Worm (Caenorhabditis elegans) whole organism, L1 larva: ENCODE results near the gene let-765.

ENCODE experiments used
- ceh-63 ChIP-seq: fragments of 200-800 bp; sonication (Bioruptor generic); optimal IDR thresholded peaks from 2 replicates; lab custom pipeline; 2018; ENCODE audit warnings: mild to moderate bottlenecking, missing genetic modification characterization, missing compliant biosample characterization
- fkh-4 ChIP-seq: sonication (generic microtip); optimal IDR thresholded peaks from 2 replicates; lab custom pipeline; 2016; ENCODE audit warnings: missing compliant biosample characterization, missing genetic modification characterization, borderline replicate concordance
- fos-1 ChIP-seq: fragments of 150-350 bp; optimal IDR thresholded peaks from 2 replicates; lab custom pipeline; 2014; ENCODE audit warnings: missing biosample characterization, missing genetic modification characterization
- jun-1 ChIP-seq: fragments of 150-350 bp; optimal IDR thresholded peaks from 2 replicates; lab custom pipeline; 2014; ENCODE audit warnings: missing biosample characterization, missing genetic modification reagents, missing genetic modification characterization
- lin-39 ChIP-seq: fragments of 150-350 bp; optimal IDR thresholded peaks from 2 replicates; lab custom pipeline; 2014; ENCODE audit warnings: missing biosample characterization, missing genetic modification reagents, missing genetic modification characterization
- nhr-11 ChIP-seq: fragments of 150-350 bp; optimal IDR thresholded peaks from 2 replicates; lab custom pipeline; 2014; ENCODE audit warnings: missing biosample characterization, missing genetic modification characterization
- nhr-85 ChIP-seq: sonication (generic microtip); peaks from one replicate; lab custom pipeline; 2016; ENCODE audit warnings: missing genetic modification characterization, inconsistent platforms, missing compliant biosample characterization
- nhr-90 ChIP-seq: sonication (generic microtip); optimal IDR thresholded peaks from 2 replicates; lab custom pipeline; 2016; ENCODE audit warnings: mild to moderate bottlenecking, missing genetic modification characterization, missing compliant biosample characterization; ENCODE audit not compliant: poor library complexity
- pqm-1 ChIP-seq: sonication (generic microtip); optimal IDR thresholded peaks from 3 replicates; lab custom pipeline; 2017; ENCODE audit warnings: missing biosample characterization, missing genetic modification characterization
- skn-1 ChIP-seq: fragments of 150-350 bp; optimal IDR thresholded peaks from 2 replicates; lab custom pipeline; 2014; ENCODE audit warnings: missing biosample characterization, missing genetic modification characterization
- snpc-4 ChIP-seq: fragments of 150-350 bp; optimal IDR thresholded peaks from 2 replicates; lab custom pipeline; 2014; ENCODE audit warnings: missing biosample characterization, missing genetic modification characterization
- tbx-2 ChIP-seq: sonication (generic microtip); optimal IDR thresholded peaks from 2 replicates; lab custom pipeline; 2016; ENCODE audit warnings: missing genetic modification characterization, missing compliant biosample characterization
- zag-1 ChIP-seq: fragments of 150-350 bp; optimal IDR thresholded peaks from 2 replicates; lab custom pipeline; 2014; ENCODE audit warnings: missing biosample characterization, missing genetic modification characterization

DNA sequence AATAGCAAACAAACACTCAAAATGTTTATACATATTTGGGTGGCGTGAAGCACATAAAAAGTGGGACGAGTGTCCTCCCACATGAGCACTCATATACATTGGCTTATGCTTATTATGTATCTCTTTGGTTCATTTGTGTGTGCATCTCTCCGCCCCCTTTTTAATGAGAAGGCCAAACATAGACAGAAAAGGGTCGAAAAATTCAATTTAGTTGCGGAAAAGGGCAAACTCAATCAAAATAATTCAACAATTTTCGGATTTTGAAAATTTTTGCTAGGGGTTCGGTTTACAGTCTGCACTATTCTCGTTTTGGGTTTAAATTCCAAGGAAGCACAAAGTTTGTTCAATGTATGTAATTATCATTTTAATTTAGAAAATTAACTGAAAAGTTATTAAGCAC is 46.6 kb upstream of the let-765 start:
- TF ChIP-seq fkh-4 (tag; lab: Kevin White, UChicago) (no peak), jun-1 (no peak), nhr-11 (tag; lab: Kevin White, UChicago) (no peak), lin-39 (no peak), zag-1 (tag; lab: Kevin White, UChicago) (no peak), nhr-90 (tag; lab: Kevin White, UChicago) (no peak), skn-1 (tag; lab: Kevin White, UChicago) (no peak), fos-1 (tag; lab: Kevin White, UChicago) (no peak), pqm-1 (no peak), tbx-2 (tag; lab: Kevin White, UChicago) (no peak), ceh-63 (GFP tag; lab: Kevin White, UChicago) (no peak), snpc-4 (tag; lab: Kevin White, UChicago) (no peak), nhr-85 (tag; lab: Kevin White, UChicago) (no peak)
